Worm (Caenorhabditis elegans): ENCODE results near the gene set-23.

DNA sequence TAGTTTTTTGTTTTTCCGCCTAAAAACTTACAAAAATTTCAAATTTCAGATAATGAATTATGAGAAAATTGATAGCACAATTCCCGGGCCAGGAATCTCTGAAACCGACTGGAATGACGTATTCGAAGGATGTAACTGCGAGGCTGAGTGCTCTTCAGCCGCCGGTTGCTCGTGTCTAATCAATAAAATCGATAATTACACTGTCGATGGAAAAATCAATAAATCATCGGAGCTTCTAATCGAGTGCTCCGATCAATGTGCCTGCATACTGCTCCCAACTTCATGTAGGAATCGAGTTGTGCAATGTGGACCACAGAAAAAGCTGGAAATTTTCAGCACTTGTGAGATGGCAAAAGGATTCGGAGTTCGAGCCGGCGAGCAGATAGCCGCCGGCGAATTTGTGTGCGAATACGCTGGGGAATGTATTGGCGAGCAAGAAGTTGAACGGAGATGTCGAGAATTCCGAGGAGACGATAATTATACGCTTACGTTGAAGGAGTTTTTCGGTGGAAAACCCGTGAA lies 1.5 kb downstream of the set-23 start:
- TF ChIP-seq him-1 (tag; optimal IDR thresholded peaks at IDR 0.05) (no peak), dao-5 (tag; optimal IDR thresholded peaks at IDR 0.05) (no peak)

Measured in whole organism, L4/young adult.